Fruit fly (Drosophila melanogaster) whole organism, adult: ENCODE measurements around the gene CG4982.

ENCODE experiments used
- Clk ChIP-seq: fragments of 200-800 bp; sonication (Bioruptor generic); optimal IDR thresholded peaks from 2 replicates; lab custom pipeline; 2017; ENCODE audit warnings: missing biosample characterization, missing genetic modification characterization
- bab1 ChIP-seq: fragments of 200-800 bp; sonication (Bioruptor generic); optimal IDR thresholded peaks from 3 replicates; lab custom pipeline; 2019; ENCODE audit warnings: missing biosample characterization, mild to moderate bottlenecking, missing genetic modification characterization, moderate library complexity
- ovo ChIP-seq: fragments of 200-800 bp; sonication (Bioruptor generic); optimal IDR thresholded peaks from 2 replicates; lab custom pipeline; 2016; ENCODE audit warnings: missing biosample characterization, missing genetic modification characterization

dm6 chr3L:16270802-16271332 lies 30.4 kb upstream of the CG4982 start, which contains the start of the genes CG34248 and CG13067:
- no peak for TF ChIP-seq ovo (GFP tag; lab: Kevin White, UChicago)
- no peak for TF ChIP-seq bab1 (GFP tag; lab: Kevin White, UChicago)
- no peak for TF ChIP-seq Clk
